Fruit fly (Drosophila melanogaster) whole organism, embryonic: ENCODE data around the gene CG17652.

Experiments used
- B-H1 ChIP-seq: fragments of 200-800 bp; sonication (Bioruptor generic); IDR thresholded peaks from 3 replicates; pipeline ENCODE4 v1.3.6; 2022; ENCODE audit warnings: missing biosample characterization, missing genetic modification characterization
- C15 ChIP-seq: fragments of 200-800 bp; sonication (Bioruptor generic); IDR thresholded peaks from 3 replicates; pipeline ENCODE4 v1.3.6; 2022; ENCODE audit warnings: missing biosample characterization, missing genetic modification characterization
- CG11456 ChIP-seq: fragments of 200-800 bp; sonication (Bioruptor generic); IDR thresholded peaks from 3 replicates; pipeline ENCODE4 v1.3.6; 2022; ENCODE audit warnings: missing biosample characterization, missing genetic modification characterization
- CG12744 ChIP-seq: fragments of 200-800 bp; sonication (Bioruptor generic); optimal IDR thresholded peaks from 2 replicates; lab custom pipeline; 2016; ENCODE audit warnings: missing biosample characterization, missing genetic modification characterization
- CG13775 ChIP-seq: fragments of 200-800 bp; sonication (Bioruptor generic); optimal IDR thresholded peaks from 3 replicates; lab custom pipeline; 2017; ENCODE audit warnings: missing biosample characterization, mild to moderate bottlenecking, missing genetic modification characterization
- CG14014 ChIP-seq: fragments of 200-800 bp; sonication (Bioruptor generic); IDR thresholded peaks from 2 replicates; pipeline ENCODE4 v1.3.6; 2022; ENCODE audit warnings: missing biosample characterization, missing genetic modification characterization
- CG14710 ChIP-seq: fragments of 200-800 bp; sonication (Bioruptor generic); optimal IDR thresholded peaks from 3 replicates; lab custom pipeline; 2019; ENCODE audit warnings: missing biosample characterization, mild to moderate bottlenecking, missing genetic modification characterization, moderate library complexity
- CG14860 ChIP-seq: fragments of 200-800 bp; sonication (Bioruptor generic); IDR thresholded peaks from 3 replicates; pipeline ENCODE4 v1.3.6; 2022; ENCODE audit warnings: missing biosample characterization, missing genetic modification characterization; ENCODE audit not compliant: partially characterized antibody
- CG1602 ChIP-seq: fragments of 200-800 bp; sonication (Bioruptor generic); optimal IDR thresholded peaks from 3 replicates; lab custom pipeline; 2016; ENCODE audit warnings: missing biosample characterization, missing genetic modification characterization
- CG16863 ChIP-seq: fragments of 200-800 bp; sonication (Bioruptor generic); optimal IDR thresholded peaks from 3 replicates; lab custom pipeline; 2016; ENCODE audit warnings: missing biosample characterization, missing genetic modification characterization
- CG17568 ChIP-seq: fragments of 200-800 bp; sonication (Bioruptor generic); optimal IDR thresholded peaks from 2 replicates; lab custom pipeline; 2018; ENCODE audit warnings: missing biosample characterization, mild to moderate bottlenecking, missing genetic modification characterization, moderate library complexity
- CG17829 ChIP-seq: fragments of 200-800 bp; optimal IDR thresholded peaks from 2 replicates; lab custom pipeline; 2019; ENCODE audit warnings: missing biosample characterization, mild to moderate bottlenecking, missing genetic modification characterization, moderate library complexity
- CG1792 ChIP-seq: fragments of 200-800 bp; sonication (Bioruptor generic); optimal IDR thresholded peaks from 2 replicates; lab custom pipeline; 2016; ENCODE audit warnings: missing biosample characterization, missing genetic modification characterization
- CG2120 ChIP-seq: fragments of 200-800 bp; sonication (Bioruptor generic); optimal IDR thresholded peaks from 3 replicates; lab custom pipeline; 2016; ENCODE audit warnings: missing biosample characterization, missing genetic modification characterization
- CG30403 ChIP-seq: fragments of 200-800 bp; sonication (Bioruptor generic); optimal IDR thresholded peaks from 3 replicates; lab custom pipeline; 2016; ENCODE audit warnings: missing biosample characterization, missing genetic modification characterization
- CG43689 ChIP-seq: fragments of 200-800 bp; sonication (Bioruptor generic); IDR thresholded peaks from 2 replicates; pipeline ENCODE4 v1.3.6; 2022; ENCODE audit warnings: missing biosample characterization, missing genetic modification characterization
- CG6254 ChIP-seq: fragments of 200-800 bp; sonication (Bioruptor generic); optimal IDR thresholded peaks from 3 replicates; lab custom pipeline; 2017; ENCODE audit warnings: mild to moderate bottlenecking, missing biosample characterization, missing genetic modification reagents, missing genetic modification characterization
- CG6689 ChIP-seq: fragments of 200-800 bp; sonication (Bioruptor generic); IDR thresholded peaks from 2 replicates; pipeline ENCODE4 v1.3.6; 2022; ENCODE audit warnings: missing biosample characterization, missing genetic modification characterization
- CG6791 ChIP-seq: fragments of 200-800 bp; sonication (Bioruptor generic); IDR thresholded peaks from 3 replicates; pipeline ENCODE4 v1.3.6; 2022; ENCODE audit warnings: missing biosample characterization, missing genetic modification characterization; ENCODE audit not compliant: partially characterized antibody
- CG8281 ChIP-seq: fragments of 200-800 bp; sonication (Bioruptor generic); optimal IDR thresholded peaks from 2 replicates; lab custom pipeline; 2018; ENCODE audit warnings: missing biosample characterization, mild to moderate bottlenecking, missing genetic modification characterization, moderate library complexity
- CG8359 ChIP-seq: fragments of 200-800 bp; sonication (Bioruptor generic); optimal IDR thresholded peaks from 2 replicates; lab custom pipeline; 2017; ENCODE audit warnings: missing biosample characterization, mild to moderate bottlenecking, missing genetic modification characterization, borderline replicate concordance
- CG9727 ChIP-seq: fragments of 200-800 bp; sonication (Bioruptor generic); optimal IDR thresholded peaks from 3 replicates; lab custom pipeline; 2017; ENCODE audit warnings: missing biosample characterization, mild to moderate bottlenecking, missing genetic modification characterization
- CkIIα-i1 ChIP-seq: fragments of 200-800 bp; sonication (Bioruptor generic); IDR thresholded peaks from 2 replicates; pipeline ENCODE4 v1.3.6; 2022; ENCODE audit warnings: missing biosample characterization, missing genetic modification characterization
- Dip2 ChIP-seq: fragments of 200-800 bp; sonication (Bioruptor generic); IDR thresholded peaks from 2 replicates; pipeline ENCODE4 v1.3.6; 2022; ENCODE audit warnings: missing biosample characterization, missing genetic modification characterization
- Drgx ChIP-seq: fragments of 200-800 bp; sonication (Bioruptor generic); IDR thresholded peaks from 2 replicates; pipeline ENCODE4 v1.3.6; 2022; ENCODE audit warnings: missing biosample characterization, missing genetic modification characterization
- H2.0 ChIP-seq: fragments of 200-800 bp; sonication (Bioruptor generic); IDR thresholded peaks from 2 replicates; pipeline ENCODE4 v1.3.6; 2022; ENCODE audit warnings: missing biosample characterization, missing genetic modification characterization
- Hmr ChIP-seq: fragments of 200-800 bp; sonication (Bioruptor generic); optimal IDR thresholded peaks from 3 replicates; lab custom pipeline; 2017; ENCODE audit warnings: mild to moderate bottlenecking, missing biosample characterization, missing genetic modification reagents, missing genetic modification characterization
- Hr51 ChIP-seq, 2 experiments: fragments of 200-800 bp; sonication (Bioruptor generic); optimal IDR thresholded peaks; 2 replicates in 1 of 2; 3 replicates in 1 of 2; lab custom pipeline; 2016 to 2018; ENCODE audit warnings: missing biosample characterization in 2 of 2, missing genetic modification characterization in 2 of 2, mild to moderate bottlenecking in 1 of 2, moderate library complexity in 1 of 2
- Jarid2 ChIP-seq: fragments of 200-800 bp; sonication (Bioruptor generic); optimal IDR thresholded peaks from 3 replicates; lab custom pipeline; 2017; ENCODE audit warnings: mild to moderate bottlenecking, missing biosample characterization, missing genetic modification reagents, missing genetic modification characterization
- Sox102F ChIP-seq: fragments of 200-800 bp; sonication (Bioruptor generic); optimal IDR thresholded peaks from 2 replicates; lab custom pipeline; 2018; ENCODE audit warnings: missing biosample characterization, mild to moderate bottlenecking, missing genetic modification characterization, moderate library complexity
- Spps ChIP-seq: fragments of 200-800 bp; sonication (Bioruptor generic); optimal IDR thresholded peaks from 2 replicates; lab custom pipeline; 2018; ENCODE audit warnings: missing biosample characterization, mild to moderate bottlenecking, missing genetic modification characterization
- Vsx1 ChIP-seq: fragments of 200-800 bp; sonication (Bioruptor generic); optimal IDR thresholded peaks from 2 replicates; lab custom pipeline; 2017; ENCODE audit warnings: missing biosample characterization, mild to moderate bottlenecking, missing genetic modification characterization, missing genetic modification reagents
- Xbp1 ChIP-seq: fragments of 200-800 bp; sonication (Bioruptor generic); optimal IDR thresholded peaks from 3 replicates; lab custom pipeline; 2016; ENCODE audit warnings: missing biosample characterization, mild to moderate bottlenecking, missing genetic modification characterization
- abd-A ChIP-seq: fragments of 200-800 bp; sonication (Bioruptor generic); optimal IDR thresholded peaks from 3 replicates; lab custom pipeline; 2019; ENCODE audit warnings: missing biosample characterization, mild to moderate bottlenecking, missing genetic modification characterization, moderate library complexity
- ap ChIP-seq: fragments of 200-800 bp; sonication (Bioruptor generic); IDR thresholded peaks from 2 replicates; pipeline ENCODE4 v1.3.6; 2022; ENCODE audit warnings: missing biosample characterization, missing genetic modification characterization
- bsh ChIP-seq, 2 experiments: fragments of 200-800 bp; sonication (Bioruptor generic); optimal IDR thresholded peaks; 2 replicates each; lab custom pipeline; 2017 to 2018; ENCODE audit warnings: mild to moderate bottlenecking in 2 of 2, missing biosample characterization in 2 of 2, missing genetic modification characterization in 2 of 2, moderate library complexity in 1 of 2
- chinmo ChIP-seq: fragments of 200-800 bp; sonication (Bioruptor generic); IDR thresholded peaks from 4 replicates; pipeline ENCODE4 v1.3.6; 2022; ENCODE audit warnings: missing biosample characterization, missing genetic modification characterization; ENCODE audit not compliant: partially characterized antibody
- corto ChIP-seq: fragments of 200-800 bp; sonication (Bioruptor generic); optimal IDR thresholded peaks from 2 replicates; lab custom pipeline; 2016; ENCODE audit warnings: missing biosample characterization, mild to moderate bottlenecking, missing genetic modification characterization, moderate library complexity
- crol ChIP-seq: fragments of 200-800 bp; sonication (Bioruptor generic); IDR thresholded peaks from 2 replicates; pipeline ENCODE4 v1.3.6; 2022; ENCODE audit warnings: missing biosample characterization, missing genetic modification characterization
- dan ChIP-seq: fragments of 200-800 bp; sonication (Bioruptor generic); IDR thresholded peaks from 2 replicates; pipeline ENCODE4 v1.3.6; 2022; ENCODE audit warnings: missing biosample characterization, missing genetic modification characterization
- dpn ChIP-seq, 2 experiments: fragments of 200-800 bp; sonication (Bioruptor generic); optimal IDR thresholded peaks; 3 replicates each; lab custom pipeline; 2016; ENCODE audit warnings: missing biosample characterization in 2 of 2, missing genetic modification characterization in 2 of 2
- esg ChIP-seq: fragments of 200-800 bp; sonication (Bioruptor generic); conservative IDR thresholded peaks from 2 replicates; pipeline ENCODE4 v1.3.6; 2022; ENCODE audit warnings: missing biosample characterization, missing genetic modification characterization
- grau ChIP-seq: fragments of 200-800 bp; optimal IDR thresholded peaks from 3 replicates; lab custom pipeline; 2019; ENCODE audit warnings: missing biosample characterization, mild to moderate bottlenecking, missing genetic modification characterization, moderate library complexity
- gsb ChIP-seq: fragments of 200-800 bp; sonication (Bioruptor generic); IDR thresholded peaks from 2 replicates; pipeline ENCODE4 v1.3.6; 2022; ENCODE audit warnings: missing biosample characterization, missing genetic modification characterization
- mam ChIP-seq: fragments of 200-800 bp; sonication (Bioruptor generic); optimal IDR thresholded peaks from 3 replicates; lab custom pipeline; 2016; ENCODE audit warnings: missing biosample characterization, missing genetic modification characterization
- p53 ChIP-seq: fragments of 200-800 bp; sonication (Bioruptor generic); optimal IDR thresholded peaks from 2 replicates; lab custom pipeline; 2016; ENCODE audit warnings: missing biosample characterization, missing genetic modification characterization
- peb ChIP-seq: fragments of 200-800 bp; sonication (Bioruptor generic); IDR thresholded peaks from 2 replicates; pipeline ENCODE4 v1.3.6; 2022; ENCODE audit warnings: missing biosample characterization, missing genetic modification characterization
- row ChIP-seq: fragments of 200-800 bp; sonication (Bioruptor generic); IDR thresholded peaks from 3 replicates; pipeline ENCODE4 v1.3.6; 2022; ENCODE audit warnings: missing biosample characterization, missing genetic modification characterization
- sob ChIP-seq: fragments of 200-800 bp; sonication (Bioruptor generic); IDR thresholded peaks from 2 replicates; pipeline ENCODE4 v1.3.6; 2022; ENCODE audit warnings: missing biosample characterization, missing genetic modification characterization
- tup ChIP-seq: fragments of 200-800 bp; sonication (Bioruptor generic); optimal IDR thresholded peaks from 2 replicates; lab custom pipeline; 2016; ENCODE audit warnings: missing biosample characterization, mild to moderate bottlenecking, missing genetic modification characterization, moderate library complexity

Gene CG17652

DNA sequence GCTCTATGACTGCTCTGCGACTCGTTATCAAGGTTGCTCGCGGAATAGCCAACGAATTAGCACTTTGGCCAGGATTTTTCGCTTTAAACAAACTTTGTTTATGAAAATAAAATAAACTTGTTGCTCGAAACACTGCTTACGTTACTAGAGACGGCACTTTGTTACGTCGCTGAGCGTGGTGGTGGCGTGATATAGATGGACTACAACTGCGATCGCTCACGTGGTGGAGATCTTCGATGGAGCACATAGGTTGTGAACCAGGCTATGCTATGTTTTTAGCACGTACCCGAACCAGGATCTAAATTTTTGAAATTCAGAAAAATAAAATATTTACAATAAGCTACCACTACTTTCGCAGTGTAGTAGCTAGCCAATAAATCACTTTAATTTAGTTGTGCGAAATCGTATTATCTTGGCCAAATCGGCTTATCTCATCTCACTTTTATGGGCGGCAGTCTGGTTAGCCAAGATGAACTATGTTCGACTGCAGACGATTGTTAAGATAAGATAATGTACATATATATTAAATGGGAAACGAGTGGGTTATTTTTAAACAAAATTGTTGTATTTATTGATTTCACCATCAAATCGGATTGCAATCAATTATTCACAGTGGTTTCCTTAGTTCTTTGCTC, 16.3 kb downstream of the CG17652 start, which contains the start of gene frtz (continued):
- TF ChIP-seq B-H1 (GFP tag; lab: Robert Waterston, UW): no peak
- no peak for TF ChIP-seq Spps (tag; lab: Kevin White, UChicago)
- peak; percentile 83 for TF ChIP-seq CG6791 (GFP tag; lab: Robert Waterston, UW)
- no peak for TF ChIP-seq CG1792 (GFP tag; lab: Kevin White, UChicago)
- no peak for TF ChIP-seq crol (GFP tag; lab: Robert Waterston, UW)
- no peak for TF ChIP-seq bsh (GFP tag; optimal IDR thresholded peaks at IDR 0.05; lab: Kevin White, UChicago)
- peak in 1 of 2 experiments; percentile 44 for TF ChIP-seq dpn (GFP tag; optimal IDR thresholded peaks at IDR 0.05; lab: Kevin White, UChicago)
- TF ChIP-seq CG43689 (GFP tag; lab: Robert Waterston, UW): no peak
- TF ChIP-seq tup: no peak
- no peak for TF ChIP-seq p53
- no peak for TF ChIP-seq ap
- TF ChIP-seq esg: no peak
- TF ChIP-seq CG11456: no peak
- no peak for TF ChIP-seq CG8359 (GFP tag; lab: Kevin White, UChicago)
- peak; percentile 38 for TF ChIP-seq CG14710 (tag; lab: Kevin White, UChicago)
- TF ChIP-seq CG1602: no peak
- TF ChIP-seq row (GFP tag; lab: Robert Waterston, UW): peak; percentile 61
- no peak for TF ChIP-seq Dip2 (GFP tag; lab: Robert Waterston, UW)
- no peak for TF ChIP-seq grau
- TF ChIP-seq Sox102F (GFP tag; lab: Kevin White, UChicago): no peak
- no peak for TF ChIP-seq gsb
- no peak for TF ChIP-seq abd-A (tag; lab: Kevin White, UChicago)
- no peak for TF ChIP-seq Drgx (GFP tag; lab: Robert Waterston, UW)
- 0 out of 2 replicates have a peak, but pooled peaks have one; percentile 5 for TF ChIP-seq CG14014
- peak; percentile 74 for TF ChIP-seq Hmr (GFP tag; lab: Kevin White, UChicago)
- TF ChIP-seq CG16863: no peak
- TF ChIP-seq CG13775 (GFP tag; lab: Kevin White, UChicago): no peak
- TF ChIP-seq CG9727: no peak
- TF ChIP-seq H2.0: no peak
- peak; percentile 59; the same call in 2 of the 3 replicates for TF ChIP-seq CG14860 (GFP tag; lab: Robert Waterston, UW)
- peak; percentile 29 for TF ChIP-seq CG17829
- TF ChIP-seq chinmo (GFP tag; lab: Robert Waterston, UW): 0 out of 4 replicates have a peak, but pooled peaks have one; percentile 42
- TF ChIP-seq CG6254 (GFP tag; lab: Kevin White, UChicago): no peak
- no peak for TF ChIP-seq peb (GFP tag; lab: Robert Waterston, UW)
- no peak for TF ChIP-seq C15 (GFP tag; lab: Robert Waterston, UW)
- no peak for TF ChIP-seq corto
- no peak for TF ChIP-seq dan (GFP tag; lab: Robert Waterston, UW)
- TF ChIP-seq CG8281 (tag; lab: Kevin White, UChicago): no peak
- TF ChIP-seq mam (GFP tag; lab: Kevin White, UChicago): peak; percentile 2
- TF ChIP-seq CG17568: no peak
- no peak for TF ChIP-seq Jarid2
- TF ChIP-seq CG12744: no peak
- TF ChIP-seq Xbp1 (GFP tag; lab: Kevin White, UChicago): no peak
- TF ChIP-seq Vsx1 (GFP tag; lab: Kevin White, UChicago): no peak
- TF ChIP-seq CG2120 (GFP tag; lab: Kevin White, UChicago): peak; percentile 44
- peak in 1 of 2 experiments; percentile 15 for TF ChIP-seq Hr51 (GFP tag; optimal IDR thresholded peaks at IDR 0.05; lab: Kevin White, UChicago)
- TF ChIP-seq CkIIα-i1 (GFP tag; lab: Robert Waterston, UW): no peak
- TF ChIP-seq sob (GFP tag; lab: Robert Waterston, UW): peak; percentile 49; the same call in 1 of the 2 replicates
- no peak for TF ChIP-seq CG6689 (GFP tag; lab: Robert Waterston, UW)
- TF ChIP-seq CG30403 (GFP tag; lab: Kevin White, UChicago): no peak
